Worm (Caenorhabditis elegans): Measurements from ENCODE around the gene eif-3.K.

ce11 chrV:12939434-12939833, 14.4 kb upstream of the eif-3.K start, which contains the start of gene T16G1.5:
- TF ChIP-seq ztf-25 (GFP tag; IDR thresholded peaks at IDR 0.05) (no peak), T26A5.8 (tag; optimal IDR thresholded peaks at IDR 0.05) (no peak)

All from whole organism, young adult.